Fruit fly (Drosophila melanogaster): ENCODE data around the gene Npc1a.

The Npc1a gene

dm6 chr2L:10250441-10250847 is 29.4 kb upstream of the Npc1a start, which contains the start of the genes bsk and CG31717:
TSS of gene bsk (minus strand) at chr2L:10250501.
TSS of gene CG31717 (plus strand) at chr2L:10250737.
- TF ChIP-seq CG11560 (tag; IDR thresholded peaks at IDR 0.05) (peak; percentile 99), CG2116 (GFP tag; optimal IDR thresholded peaks at IDR 0.05) (peak; percentile 78), HmgZ (tag; optimal IDR thresholded peaks at IDR 0.05) (peak; percentile 15), row (GFP tag; IDR thresholded peaks at IDR 0.05) (peak; percentile 65), Sin3A (optimal IDR thresholded peaks at IDR 0.05) (peak; percentile 19), Sry-δ (GFP tag; optimal IDR thresholded peaks at IDR 0.05) (peak; percentile 87), CG11398 (GFP tag; optimal IDR thresholded peaks at IDR 0.05) (no peak), CG16813 (GFP tag; IDR thresholded peaks at IDR 0.05; ENCODE audit: partially characterized antibody) (peak; percentile 44; the same call in 1 of the 3 replicates), CG10267 (tag; optimal IDR thresholded peaks at IDR 0.05) (peak; percentile 45), nau (GFP tag; optimal IDR thresholded peaks at IDR 0.05) (no peak), CG14710 (tag; optimal IDR thresholded peaks at IDR 0.05) (peak; percentile 62), vnd (GFP tag; IDR thresholded peaks at IDR 0.05; ENCODE audit: partially characterized antibody) (peak; percentile 39; the same call in 1 of the 3 replicates), CG4360 (GFP tag; IDR thresholded peaks at IDR 0.05) (peak; percentile 53; the same call in 1 of the 2 replicates), Gug (GFP tag; IDR thresholded peaks at IDR 0.05) (no peak), trem (tag; optimal IDR thresholded peaks at IDR 0.05) (peak; percentile 82), MBD-R2 (GFP tag; IDR thresholded peaks at IDR 0.05) (peak; percentile 65), CG34422 (GFP tag; IDR thresholded peaks at IDR 0.05) (no peak), Med (GFP tag) (peak; percentile 67), CG8290 (GFP tag; optimal IDR thresholded peaks at IDR 0.05) (peak; percentile 55), CG8290 (tag; optimal IDR thresholded peaks at IDR 0.05) (no peak), HLH4C (GFP tag; IDR thresholded peaks at IDR 0.05; ENCODE audit: partially characterized antibody) (peak; percentile 49; the same call in 1 of the 3 replicates), unc-4 (GFP tag; IDR thresholded peaks at IDR 0.05; ENCODE audit: partially characterized antibody) (peak; percentile 61; the same call in 1 of the 2 replicates), nerfin-2 (GFP tag; IDR thresholded peaks at IDR 0.05; ENCODE audit: partially characterized antibody) (no peak), Antp (GFP tag; optimal IDR thresholded peaks at IDR 0.05) (no peak), sens (GFP tag) (peak; percentile 68), repo (GFP tag; optimal IDR thresholded peaks at IDR 0.05) (no peak), CG17829 (tag; optimal IDR thresholded peaks at IDR 0.05) (peak; percentile 38), Elba2 (GFP tag; optimal IDR thresholded peaks at IDR 0.05) (peak; percentile 83), CG1024 (GFP tag; IDR thresholded peaks at IDR 0.05) (0 out of 2 replicates have a peak, but pooled peaks have one; percentile 11), phol (tag; optimal IDR thresholded peaks at IDR 0.05) (peak; percentile 46), YL-1 (GFP tag; optimal IDR thresholded peaks at IDR 0.05) (peak; percentile 36), Kr (GFP tag; optimal IDR thresholded peaks at IDR 0.05) (peak; percentile 60), ind (GFP tag; optimal IDR thresholded peaks at IDR 0.05) (no peak), CG4617 (GFP tag; optimal IDR thresholded peaks at IDR 0.05; ENCODE audit: borderline replicate concordance) (peak; percentile 76), CG12659 (GFP tag; optimal IDR thresholded peaks at IDR 0.05) (peak; percentile 72), CG7271 (tag; optimal IDR thresholded peaks at IDR 0.05) (peak; percentile 14), Scr (GFP tag; IDR thresholded peaks at IDR 0.05; ENCODE audit: partially characterized antibody) (peak; percentile 67), stwl (tag; optimal IDR thresholded peaks at IDR 0.05) (peak; percentile 75), CG3995 (GFP tag; optimal IDR thresholded peaks at IDR 0.05) (peak; percentile 62), pzg (GFP tag; optimal IDR thresholded peaks at IDR 0.05) (peak; percentile 81), dpn (GFP tag; optimal IDR thresholded peaks at IDR 0.05) (peak in 1 of 2 experiments; percentile 12), pfk (GFP tag; optimal IDR thresholded peaks at IDR 0.05) (peak; percentile 97), onecut (GFP tag; IDR thresholded peaks at IDR 0.05) (peak; percentile 31; the same call in 1 of the 2 replicates), lbe (GFP tag; optimal IDR thresholded peaks at IDR 0.05) (peak; percentile 14), Hmx (GFP tag; optimal IDR thresholded peaks at IDR 0.05) (peak; percentile 19), zen (tag; optimal IDR thresholded peaks at IDR 0.05) (peak; percentile 67), CG1603 (tag; optimal IDR thresholded peaks at IDR 0.05) (peak; percentile 93), nerfin-1 (tag; optimal IDR thresholded peaks at IDR 0.05) (peak; percentile 38), kay (GFP tag; optimal IDR thresholded peaks at IDR 0.05) (peak; percentile 34), p53 (GFP tag; optimal IDR thresholded peaks at IDR 0.05) (no peak), CG10366 (GFP tag; IDR thresholded peaks at IDR 0.05) (no peak)
